Fruit fly (Drosophila melanogaster) whole organism: Measurements from ENCODE around the gene Rabex-5.

Experiments
- CG8478 ChIP-seq: fragments of >200 bp; optimal IDR thresholded peaks from 2 replicates; lab custom pipeline; 2018; ENCODE audit warnings: inconsistent platforms
- pan ChIP-seq: fragments of >200 bp; optimal IDR thresholded peaks from 2 replicates; lab custom pipeline; 2017
- psq ChIP-seq: fragments of >200 bp; optimal IDR thresholded peaks from 2 replicates; lab custom pipeline; 2017
- usp ChIP-seq: fragments of >200 bp; optimal IDR thresholded peaks from 2 replicates; lab custom pipeline; 2017; ENCODE audit warnings: missing biosample characterization, missing genetic modification characterization, mixed read lengths

dm6 chr3L:1300076-1300635 lies 4.4 kb downstream of the Rabex-5 start:
- TF ChIP-seq CG8478 (lab: Kevin White, UChicago) = no peak
- TF ChIP-seq psq (lab: Kevin White, UChicago) = no peak
- TF ChIP-seq usp (GFP tag; lab: Kevin White, UChicago) = no peak
- TF ChIP-seq pan = no peak
